Worm (Caenorhabditis elegans) whole organism, L4 larva: ENCODE measurements around the gene M01H9.2.

Experiments
- D1046.2 ChIP-seq: fragments of 200-800 bp; sonication (Bioruptor generic); IDR thresholded peaks from 2 replicates; pipeline ENCODE4 v1.3.6; 2022; ENCODE audit warnings: missing genetic modification characterization, missing compliant biosample characterization
- F10B5.3 ChIP-seq: sonication (generic microtip); optimal IDR thresholded peaks from 2 replicates; lab custom pipeline; 2016; ENCODE audit warnings: mild to moderate bottlenecking, missing genetic modification characterization, missing compliant biosample characterization
- F37D6.2 ChIP-seq: sonication (generic microtip); optimal IDR thresholded peaks from 2 replicates; lab custom pipeline; 2016; ENCODE audit warnings: mild to moderate bottlenecking, missing genetic modification characterization, missing compliant biosample characterization
- T20F7.1 ChIP-seq: fragments of 200-800 bp; sonication (Bioruptor generic); optimal IDR thresholded peaks from 2 replicates; lab custom pipeline; 2018; ENCODE audit warnings: mild to moderate bottlenecking, missing genetic modification characterization, missing compliant biosample characterization
- T26A8.4 ChIP-seq: fragments of 200-800 bp; sonication (Bioruptor generic); IDR thresholded peaks from 2 replicates; pipeline ENCODE4 v1.3.6; 2022; ENCODE audit warnings: missing genetic modification characterization, missing compliant biosample characterization
- Y48G9A.11 ChIP-seq: fragments of 200-800 bp; sonication (Bioruptor generic); IDR thresholded peaks from 2 replicates; pipeline ENCODE4 v1.3.6; 2022; ENCODE audit warnings: missing genetic modification reagents, missing genetic modification characterization, missing compliant biosample characterization
- Y5F2A.4 ChIP-seq: fragments of 200-800 bp; sonication (Bioruptor generic); optimal IDR thresholded peaks from 2 replicates; lab custom pipeline; 2018; ENCODE audit warnings: mild to moderate bottlenecking, missing genetic modification characterization, missing compliant biosample characterization
- ZK337.2 ChIP-seq: fragments of 200-800 bp; sonication (Bioruptor generic); IDR thresholded peaks from 2 replicates; pipeline ENCODE4 v1.3.6; 2022; ENCODE audit warnings: missing genetic modification reagents, missing genetic modification characterization, missing compliant biosample characterization
- ama-1 ChIP-seq: fragments of 150-350 bp; optimal IDR thresholded peaks from 2 replicates; lab custom pipeline; 2014; ENCODE audit warnings: inconsistent platforms, mixed read lengths
- ceh-20 ChIP-seq: fragments of 200-800 bp; sonication (Bioruptor generic); IDR thresholded peaks from 2 replicates; pipeline ENCODE4 v1.3.6; 2022; ENCODE audit warnings: missing genetic modification reagents, missing genetic modification characterization, missing compliant biosample characterization
- ceh-28 ChIP-seq: fragments of 150-350 bp; optimal IDR thresholded peaks from 2 replicates; lab custom pipeline; 2014; ENCODE audit warnings: missing biosample characterization, missing genetic modification reagents, missing genetic modification characterization
- ceh-44 ChIP-seq: fragments of 200-800 bp; sonication (Bioruptor generic); IDR thresholded peaks from 2 replicates; pipeline ENCODE4 v1.3.6; 2022; ENCODE audit warnings: missing genetic modification reagents, missing genetic modification characterization, missing compliant biosample characterization
- ctbp-1 ChIP-seq: fragments of 200-800 bp; sonication (Bioruptor generic); IDR thresholded peaks from 2 replicates; pipeline ENCODE4 v1.3.6; 2022; ENCODE audit warnings: missing genetic modification reagents, missing genetic modification characterization, missing compliant biosample characterization
- daf-8 ChIP-seq: fragments of 200-800 bp; sonication (Bioruptor generic); IDR thresholded peaks from 2 replicates; pipeline ENCODE4 v1.3.6; 2022; ENCODE audit warnings: missing genetic modification characterization, missing compliant biosample characterization
- dmd-6 ChIP-seq: fragments of 200-800 bp; sonication (Bioruptor generic); IDR thresholded peaks from 2 replicates; pipeline ENCODE4 v1.3.6; 2022; ENCODE audit warnings: missing genetic modification reagents, missing genetic modification characterization, missing compliant biosample characterization
- dmd-8 ChIP-seq: fragments of 200-800 bp; sonication (Bioruptor generic); IDR thresholded peaks from 2 replicates; pipeline ENCODE4 v1.3.6; 2022; ENCODE audit warnings: missing genetic modification characterization, missing compliant biosample characterization
- dpl-1 ChIP-seq: fragments of 150-350 bp; optimal IDR thresholded peaks from 2 replicates; lab custom pipeline; 2014; ENCODE audit warnings: missing biosample characterization, missing genetic modification reagents, missing genetic modification characterization
- duxl-1 ChIP-seq: sonication (generic microtip); optimal IDR thresholded peaks from 2 replicates; lab custom pipeline; 2016; ENCODE audit warnings: mild to moderate bottlenecking, missing genetic modification characterization, moderate library complexity, missing compliant biosample characterization; ENCODE audit not compliant: poor library complexity
- egl-27 ChIP-seq: sonication (generic microtip); optimal IDR thresholded peaks from 3 replicates; lab custom pipeline; 2017; ENCODE audit warnings: missing biosample characterization, missing genetic modification reagents, missing genetic modification characterization
- fos-1 ChIP-seq: fragments of 150-350 bp; optimal IDR thresholded peaks from 2 replicates; lab custom pipeline; 2014; ENCODE audit warnings: missing biosample characterization, missing genetic modification characterization
- hlh-30 ChIP-seq: sonication (generic microtip); optimal IDR thresholded peaks from 2 replicates; lab custom pipeline; 2017; ENCODE audit warnings: antibody characterized with exemption, mild to moderate bottlenecking, missing genetic modification characterization, missing compliant biosample characterization; ENCODE audit not compliant: insufficient read depth
- lim-7 ChIP-seq: fragments of 200-800 bp; sonication (Bioruptor generic); IDR thresholded peaks from 2 replicates; pipeline ENCODE4 v1.3.6; 2022; ENCODE audit warnings: missing genetic modification characterization, missing compliant biosample characterization
- lin-1 ChIP-seq: fragments of 200-800 bp; sonication (Bioruptor generic); IDR thresholded peaks from 2 replicates; pipeline ENCODE4 v1.3.6; 2022; ENCODE audit warnings: missing genetic modification reagents, missing genetic modification characterization, missing compliant biosample characterization
- lin-13 ChIP-seq: fragments of 150-350 bp; optimal IDR thresholded peaks from 2 replicates; lab custom pipeline; 2014; ENCODE audit warnings: missing biosample characterization, missing genetic modification reagents, missing genetic modification characterization
- lin-38 ChIP-seq: fragments of 200-800 bp; sonication (Bioruptor generic); IDR thresholded peaks from 2 replicates; pipeline ENCODE4 v1.3.6; 2022; ENCODE audit warnings: missing genetic modification reagents, missing genetic modification characterization, missing compliant biosample characterization
- lir-3 ChIP-seq: sonication (generic microtip); optimal IDR thresholded peaks from 2 replicates; lab custom pipeline; 2016; ENCODE audit warnings: mild to moderate bottlenecking, missing genetic modification characterization, missing compliant biosample characterization
- mdt-29 ChIP-seq: fragments of 200-800 bp; sonication (Bioruptor generic); IDR thresholded peaks from 2 replicates; pipeline ENCODE4 v1.3.6; 2022; ENCODE audit warnings: missing genetic modification reagents, missing genetic modification characterization, missing compliant biosample characterization
- mep-1 ChIP-seq: fragments of 150-350 bp; sonication (generic microtip); optimal IDR thresholded peaks from 3 replicates; lab custom pipeline; 2014; ENCODE audit warnings: missing biosample characterization, missing genetic modification characterization
- mes-2 ChIP-seq: sonication (generic microtip); optimal IDR thresholded peaks from 2 replicates; lab custom pipeline; 2016; ENCODE audit warnings: missing genotype, mild to moderate bottlenecking, missing genetic modification characterization, missing compliant biosample characterization; ENCODE audit not compliant: poor library complexity, severe bottlenecking
- mxl-2 ChIP-seq: fragments of 200-800 bp; sonication (Bioruptor generic); conservative IDR thresholded peaks from 2 replicates; pipeline ENCODE4 v1.3.6; 2022; ENCODE audit warnings: missing genetic modification reagents, missing genetic modification characterization, missing compliant biosample characterization
- mxl-3 ChIP-seq: fragments of 200-800 bp; sonication (Bioruptor generic); optimal IDR thresholded peaks from 2 replicates; lab custom pipeline; 2018; ENCODE audit warnings: mild to moderate bottlenecking, missing genetic modification characterization, missing compliant biosample characterization
- nhr-102 ChIP-seq: sonication (generic microtip); optimal IDR thresholded peaks from 2 replicates; lab custom pipeline; 2016; ENCODE audit warnings: mild to moderate bottlenecking, missing genetic modification characterization, moderate library complexity, missing compliant biosample characterization
- nhr-11 ChIP-seq: fragments of 150-350 bp; optimal IDR thresholded peaks from 2 replicates; lab custom pipeline; 2014; ENCODE audit warnings: missing biosample characterization, missing genetic modification characterization
- nhr-237 ChIP-seq: sonication (generic microtip); optimal IDR thresholded peaks from 2 replicates; lab custom pipeline; 2017; ENCODE audit warnings: missing biosample characterization, missing genetic modification characterization
- nhr-48 ChIP-seq: sonication (generic microtip); optimal IDR thresholded peaks from 2 replicates; lab custom pipeline; 2016; ENCODE audit warnings: mild to moderate bottlenecking, missing genetic modification characterization, missing compliant biosample characterization
- nhr-6 ChIP-seq: fragments of 150-350 bp; optimal IDR thresholded peaks from 2 replicates; lab custom pipeline; 2014; ENCODE audit warnings: missing biosample characterization, missing genetic modification characterization
- nhr-77 ChIP-seq: fragments of 150-350 bp; optimal IDR thresholded peaks from 2 replicates; lab custom pipeline; 2014; ENCODE audit warnings: missing biosample characterization, missing genetic modification characterization
- pha-4 ChIP-seq, 2 experiments: fragments of 150-350 bp in 1 of 2; fragments of 200-800 bp in 1 of 2; sonication (Bioruptor generic) in 1 of 2; IDR thresholded peaks in 1 of 2; optimal IDR thresholded peaks in 1 of 2; 2 replicates each; pipeline versions ENCODE4 v1.3.6 to Lab custom; 2014 to 2022; ENCODE audit warnings: missing genetic modification characterization in 2 of 2, missing genetic modification reagents in 2 of 2, missing biosample characterization in 1 of 2, missing compliant biosample characterization in 1 of 2
- rbr-2 ChIP-seq: sonication (generic microtip); optimal IDR thresholded peaks from 2 replicates; lab custom pipeline; 2016; ENCODE audit warnings: missing genotype, missing genetic modification characterization, missing compliant biosample characterization
- saeg-2 ChIP-seq: fragments of 200-800 bp; sonication (Bioruptor generic); IDR thresholded peaks from 2 replicates; pipeline ENCODE4 v1.3.6; 2022; ENCODE audit warnings: missing genetic modification reagents, missing genetic modification characterization, missing compliant biosample characterization
- snpc-1.2 ChIP-seq: fragments of 200-800 bp; sonication (Bioruptor generic); IDR thresholded peaks from 2 replicates; pipeline ENCODE4 v1.3.6; 2022; ENCODE audit warnings: missing genetic modification reagents, missing genetic modification characterization, missing compliant biosample characterization
- spr-1 ChIP-seq: sonication (generic microtip); optimal IDR thresholded peaks from 2 replicates; lab custom pipeline; 2016; ENCODE audit warnings: mild to moderate bottlenecking, missing genetic modification characterization, missing compliant biosample characterization
- spr-3 ChIP-seq: fragments of 200-800 bp; sonication (Bioruptor generic); optimal IDR thresholded peaks from 2 replicates; lab custom pipeline; 2018; ENCODE audit warnings: mild to moderate bottlenecking, missing genetic modification characterization, missing compliant biosample characterization
- tag-97 ChIP-seq: fragments of 200-800 bp; sonication (Bioruptor generic); IDR thresholded peaks from 2 replicates; pipeline ENCODE4 v1.3.6; 2022; ENCODE audit warnings: missing genetic modification characterization, missing compliant biosample characterization
- vab-7 ChIP-seq: fragments of 200-800 bp; sonication (Bioruptor generic); IDR thresholded peaks from 2 replicates; pipeline ENCODE4 v1.3.6; 2022; ENCODE audit warnings: missing genetic modification reagents, missing genetic modification characterization, missing compliant biosample characterization
- zfp-3 ChIP-seq: fragments of 200-800 bp; sonication (Bioruptor generic); conservative IDR thresholded peaks from 2 replicates; pipeline ENCODE4 v1.3.6; 2022; ENCODE audit warnings: missing genetic modification reagents, missing genetic modification characterization, missing compliant biosample characterization
- zip-11 ChIP-seq: fragments of 200-800 bp; sonication (Bioruptor generic); IDR thresholded peaks from 2 replicates; pipeline ENCODE4 v1.3.6; 2022; ENCODE audit warnings: missing genetic modification characterization, missing compliant biosample characterization

M01H9.2 gene

ce11 chrIV:4446884-4447283, 16.1 kb downstream of the M01H9.2 start (continued):
- 0 out of 2 replicates have a peak, but pooled peaks have one; percentile 28 for TF ChIP-seq ctbp-1 (GFP tag; lab: Robert Waterston, UW)

ce11 chrIV:4445711-4446290, 17.2 kb downstream of the M01H9.2 start, which contains the start of the genes wapl-1 and htz-1:
Gene wapl-1 (minus strand): TSS chrIV:4445740.
Gene htz-1 (plus strand): TSS chrIV:4446216.
- TF ChIP-seq dmd-8 (GFP tag; lab: Robert Waterston, UW), result no peak
- peak; percentile 18 for TF ChIP-seq ceh-28
- TF ChIP-seq T26A8.4 (GFP tag; lab: Robert Waterston, UW), result peak; percentile 98
- TF ChIP-seq ama-1 (lab: Kevin White, UChicago), result peak; percentile 88
- peak; percentile 84 for TF ChIP-seq mdt-29
- peak; percentile 67 for TF ChIP-seq F10B5.3 (tag; lab: Kevin White, UChicago)
- TF ChIP-seq rbr-2 (tag; lab: Kevin White, UChicago), result peak; percentile 94
- no peak for TF ChIP-seq tag-97 (GFP tag; lab: Robert Waterston, UW)
- TF ChIP-seq T20F7.1 (GFP tag; lab: Kevin White, UChicago), result no peak
- TF ChIP-seq Y48G9A.11 (GFP tag; lab: Robert Waterston, UW), result 0 out of 2 replicates have a peak, but pooled peaks have one; percentile 34
- TF ChIP-seq mxl-2 (GFP tag; lab: Robert Waterston, UW), result 0 out of 2 replicates have a peak, but pooled peaks have one; percentile 13
- TF ChIP-seq vab-7 (GFP tag; lab: Robert Waterston, UW), result peak; percentile 52; the same call in 1 of the 2 replicates
- TF ChIP-seq spr-1 (tag; lab: Kevin White, UChicago), result peak; percentile 80
- TF ChIP-seq nhr-77, result peak; percentile 91
- TF ChIP-seq ZK337.2 (GFP tag; lab: Robert Waterston, UW), result no peak
- TF ChIP-seq dmd-6 (GFP tag; lab: Robert Waterston, UW), result peak; percentile 92
- TF ChIP-seq snpc-1.2 (GFP tag; lab: Robert Waterston, UW), result peak; percentile 72
- TF ChIP-seq lir-3 (tag; lab: Kevin White, UChicago), result no peak
- peak; percentile 3 for TF ChIP-seq spr-3 (GFP tag; lab: Kevin White, UChicago)
- no peak for TF ChIP-seq Y5F2A.4
- TF ChIP-seq ceh-20 (GFP tag; lab: Robert Waterston, UW), result peak; percentile 93
- TF ChIP-seq pha-4 (GFP tag; IDR thresholded peaks at IDR 0.05; lab: Robert Waterston, UW), result peak; percentile 88; the same call in 1 of the 2 replicates
- TF ChIP-seq pha-4 (tag; optimal IDR thresholded peaks at IDR 0.05; lab: Kevin White, UChicago), result peak; percentile 46
- TF ChIP-seq nhr-237 (tag; lab: Kevin White, UChicago), result peak; percentile 59
- peak; percentile 95 for TF ChIP-seq mes-2
- peak; percentile 87 for TF ChIP-seq duxl-1 (tag; lab: Kevin White, UChicago)
- peak; percentile 97 for TF ChIP-seq mep-1 (tag; lab: Kevin White, UChicago)
- peak; percentile 93 for TF ChIP-seq hlh-30 (tag; lab: Kevin White, UChicago)
- TF ChIP-seq saeg-2 (GFP tag; lab: Robert Waterston, UW), result peak; percentile 88
- peak; percentile 91 for TF ChIP-seq lin-38 (GFP tag; lab: Robert Waterston, UW)
- TF ChIP-seq daf-8 (GFP tag; lab: Robert Waterston, UW), result no peak
- peak; percentile 98 for TF ChIP-seq dpl-1 (GFP tag; lab: Kevin White, UChicago)
- TF ChIP-seq zip-11 (GFP tag; lab: Robert Waterston, UW), result no peak
- peak; percentile 97 for TF ChIP-seq nhr-6
- no peak for TF ChIP-seq lim-7 (GFP tag; lab: Robert Waterston, UW)
- TF ChIP-seq F37D6.2 (tag; lab: Kevin White, UChicago), result peak; percentile 85
- TF ChIP-seq mxl-3 (GFP tag; lab: Kevin White, UChicago), result peak; percentile 78
- TF ChIP-seq D1046.2 (GFP tag; lab: Robert Waterston, UW), result peak; percentile 83; the same call in 1 of the 2 replicates
- TF ChIP-seq nhr-48, result peak; percentile 78
- no peak for TF ChIP-seq fos-1 (tag; lab: Kevin White, UChicago)
- TF ChIP-seq nhr-102 (tag; lab: Kevin White, UChicago), result peak; percentile 91
- peak; percentile 39; the same call in 1 of the 2 replicates for TF ChIP-seq ceh-44 (GFP tag; lab: Robert Waterston, UW)
- TF ChIP-seq lin-13, result peak; percentile 95
- TF ChIP-seq egl-27 (tag; lab: Kevin White, UChicago), result no peak
- TF ChIP-seq zfp-3 (GFP tag; lab: Robert Waterston, UW), result peak; percentile 80
- peak; percentile 48; the same call in 1 of the 2 replicates for TF ChIP-seq lin-1 (GFP tag; lab: Robert Waterston, UW)
- TF ChIP-seq nhr-11, result peak; percentile 97
